Fruit fly (Drosophila melanogaster): Measurements from ENCODE around the gene hiw.
A peak's percentile ranks its signal among the peaks of the same experiment; 100 is the strongest.

Gene hiw

dm6 chrX:15080780-15081402 is 17.7 kb upstream of the hiw start, which contains the start of gene CG33177 (continued):
- TF ChIP-seq H15 (GFP tag; IDR thresholded peaks at IDR 0.05) (no peak), Sin3A (optimal IDR thresholded peaks at IDR 0.05) (no peak), CG17829 (tag; optimal IDR thresholded peaks at IDR 0.05) (peak; percentile 35), CG9727 (GFP tag; optimal IDR thresholded peaks at IDR 0.05) (no peak), CG17328 (GFP tag; IDR thresholded peaks at IDR 0.05) (peak; percentile 21; the same call in 1 of the 2 replicates), CG8388 (GFP tag; optimal IDR thresholded peaks at IDR 0.05) (no peak), ato (GFP tag; IDR thresholded peaks at IDR 0.05; ENCODE audit: partially characterized antibody) (no peak), CTCF (GFP tag; optimal IDR thresholded peaks at IDR 0.05) (peak; percentile 98), Ptx1 (GFP tag; IDR thresholded peaks at IDR 0.05) (no peak; the same call in 1 of the 2 replicates), CG34376 (GFP tag; optimal IDR thresholded peaks at IDR 0.05) (peak; percentile 71), CG10366 (GFP tag; IDR thresholded peaks at IDR 0.05) (no peak), so (GFP tag; IDR thresholded peaks at IDR 0.05) (no peak), NC2β (GFP tag; optimal IDR thresholded peaks at IDR 0.05) (no peak), Nf-YA (GFP tag; IDR thresholded peaks at IDR 0.05) (no peak), pum (GFP tag; optimal IDR thresholded peaks at IDR 0.05) (no peak), CG16815 (GFP tag; optimal IDR thresholded peaks at IDR 0.05) (no peak), CG13624 (GFP tag; optimal IDR thresholded peaks at IDR 0.05) (no peak), zfh2 (GFP tag; optimal IDR thresholded peaks at IDR 0.05) (no peak), Deaf1 (tag; optimal IDR thresholded peaks at IDR 0.05) (peak; percentile 11), hb (GFP tag; IDR thresholded peaks at IDR 0.05; ENCODE audit: partially characterized antibody) (no peak), CG7987 (GFP tag; optimal IDR thresholded peaks at IDR 0.05) (peak; percentile 97), Asciz (GFP tag; optimal IDR thresholded peaks at IDR 0.05) (no peak), pfk (GFP tag; optimal IDR thresholded peaks at IDR 0.05) (no peak), CG4854 (GFP tag; optimal IDR thresholded peaks at IDR 0.05) (no peak), Sry-β (GFP tag; optimal IDR thresholded peaks at IDR 0.05) (no peak), CG17612 (GFP tag; IDR thresholded peaks at IDR 0.05) (no peak), lov (optimal IDR thresholded peaks at IDR 0.05) (no peak), lov (GFP tag; IDR thresholded peaks at IDR 0.05) (no peak), CG4707 (GFP tag; optimal IDR thresholded peaks at IDR 0.05) (no peak), CG15073 (GFP tag; optimal IDR thresholded peaks at IDR 0.05) (no peak), chif (GFP tag; optimal IDR thresholded peaks at IDR 0.05) (peak in 1 of 2 experiments; percentile 35), CG32772 (GFP tag; IDR thresholded peaks at IDR 0.05) (no peak), Dip3 (GFP tag; optimal IDR thresholded peaks at IDR 0.05) (no peak), Ets97D (GFP tag; optimal IDR thresholded peaks at IDR 0.05) (peak; percentile 18), D19B (GFP tag; optimal IDR thresholded peaks at IDR 0.05) (no peak), croc (GFP tag; conservative IDR thresholded peaks at IDR 0.05) (no peak), CG11504 (tag; optimal IDR thresholded peaks at IDR 0.05) (peak; percentile 28), Hmx (GFP tag; optimal IDR thresholded peaks at IDR 0.05) (no peak), kay (GFP tag; optimal IDR thresholded peaks at IDR 0.05) (no peak), Oli (tag; optimal IDR thresholded peaks at IDR 0.05) (no peak), Bdp1 (GFP tag; optimal IDR thresholded peaks at IDR 0.05) (no peak), ase (GFP tag; IDR thresholded peaks at IDR 0.05) (no peak), CG6272 (GFP tag; IDR thresholded peaks at IDR 0.05) (no peak), inv (GFP tag; IDR thresholded peaks at IDR 0.05; ENCODE audit: partially characterized antibody) (no peak), CG7745 (tag; optimal IDR thresholded peaks at IDR 0.05) (peak; percentile 11), CG15601 (tag; optimal IDR thresholded peaks at IDR 0.05) (no peak), HLH3B (GFP tag; IDR thresholded peaks at IDR 0.05) (no peak), CG32767 (GFP tag; IDR thresholded peaks at IDR 0.05) (no peak), phol (tag; optimal IDR thresholded peaks at IDR 0.05) (peak; percentile 55), dimm (GFP tag; IDR thresholded peaks at IDR 0.05) (no peak), Hand (GFP tag; optimal IDR thresholded peaks at IDR 0.05) (no peak), CG11456 (GFP tag; IDR thresholded peaks at IDR 0.05) (peak; percentile 60; the same call in 1 of the 3 replicates)
